Worm (Caenorhabditis elegans) whole organism, late embryonic: ENCODE results near the gene C07G3.10.

Experiments used
- ama-1 ChIP-seq: fragments of 150-350 bp; optimal IDR thresholded peaks from 2 replicates; lab custom pipeline; 2014
- ceh-14 ChIP-seq: sonication (generic microtip); optimal IDR thresholded peaks from 2 replicates; lab custom pipeline; 2016; ENCODE audit warnings: missing genotype, missing genetic modification characterization, missing compliant biosample characterization
- ceh-31 ChIP-seq: sonication (generic microtip); optimal IDR thresholded peaks from 2 replicates; lab custom pipeline; 2016; ENCODE audit warnings: missing genetic modification characterization, missing compliant biosample characterization
- fkh-6 ChIP-seq: sonication (generic microtip); optimal IDR thresholded peaks from 2 replicates; lab custom pipeline; 2016; ENCODE audit warnings: missing genetic modification characterization, missing compliant biosample characterization
- mec-3 ChIP-seq: sonication (generic microtip); optimal IDR thresholded peaks from 2 replicates; lab custom pipeline; 2016; ENCODE audit warnings: borderline replicate concordance, missing genetic modification characterization, missing compliant biosample characterization
- pax-1 ChIP-seq: fragments of 150-350 bp; optimal IDR thresholded peaks from 2 replicates; lab custom pipeline; 2014; ENCODE audit warnings: missing biosample characterization, missing genetic modification characterization
- pha-4 ChIP-seq: fragments of 150-350 bp; optimal IDR thresholded peaks from 2 replicates; lab custom pipeline; 2018; ENCODE audit warnings: missing biosample characterization, missing genetic modification reagents, missing genetic modification characterization
- pqm-1 ChIP-seq: sonication (generic microtip); optimal IDR thresholded peaks from 2 replicates; lab custom pipeline; 2016; ENCODE audit warnings: missing genetic modification characterization, missing compliant biosample characterization
- syd-9 ChIP-seq: sonication (generic microtip); optimal IDR thresholded peaks from 2 replicates; lab custom pipeline; 2016; ENCODE audit warnings: mild to moderate bottlenecking, missing genetic modification characterization, moderate library complexity, missing compliant biosample characterization
- tbx-2 ChIP-seq: sonication (generic microtip); optimal IDR thresholded peaks from 2 replicates; lab custom pipeline; 2016; ENCODE audit warnings: missing genetic modification characterization, missing compliant biosample characterization
- unc-55 ChIP-seq: sonication (generic microtip); optimal IDR thresholded peaks from 2 replicates; lab custom pipeline; 2017; ENCODE audit warnings: missing biosample characterization, missing genetic modification reagents, missing genetic modification characterization
- zip-5 ChIP-seq: sonication (generic microtip); optimal IDR thresholded peaks from 2 replicates; lab custom pipeline; 2016; ENCODE audit warnings: missing genetic modification characterization, missing compliant biosample characterization

DNA sequence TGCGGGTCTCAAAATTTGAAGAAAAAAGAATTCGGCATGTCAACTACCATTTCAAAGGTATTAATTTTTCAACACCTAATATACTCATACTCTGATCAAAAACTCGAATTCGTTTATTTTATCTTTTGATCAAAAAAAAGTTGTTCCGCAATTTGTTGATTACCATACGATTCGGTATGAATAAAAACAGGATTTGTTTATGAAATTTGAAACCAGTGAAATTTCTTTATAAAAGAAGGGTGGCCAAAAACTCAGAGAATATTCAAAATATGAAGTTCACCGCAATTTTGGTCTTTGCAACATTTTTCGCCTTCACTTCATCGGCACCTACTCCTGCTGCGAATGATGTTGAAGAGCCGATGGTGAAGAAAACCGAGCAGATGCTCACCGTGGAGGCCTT, at the start of gene C07G3.10, which contains the start of gene C07G3.8:
- TF ChIP-seq syd-9 (no peak), unc-55 (GFP tag; lab: Kevin White, UChicago) (no peak), pha-4 (no peak), zip-5 (tag; lab: Kevin White, UChicago) (no peak), mec-3 (tag; lab: Kevin White, UChicago) (no peak), pqm-1 (tag; lab: Kevin White, UChicago) (no peak), ceh-31 (tag; lab: Kevin White, UChicago) (no peak), ama-1 (no peak), pax-1 (no peak), tbx-2 (tag; lab: Kevin White, UChicago) (no peak), ceh-14 (tag; lab: Kevin White, UChicago) (no peak), fkh-6 (tag; lab: Kevin White, UChicago) (no peak)
